Worm (Caenorhabditis elegans): ENCODE measurements around the gene ceh-99.

- TF ChIP-seq lin-13 (GFP tag; optimal IDR thresholded peaks at IDR 0.05) = no peak
- TF ChIP-seq C16A3.4 (tag; optimal IDR thresholded peaks at IDR 0.05) = no peak
- TF ChIP-seq mep-1 (tag; optimal IDR thresholded peaks at IDR 0.05) = no peak
- TF ChIP-seq alr-1 (tag; optimal IDR thresholded peaks at IDR 0.05; ENCODE audit: borderline replicate concordance) = no peak
- no peak for TF ChIP-seq unc-62 (GFP tag; optimal IDR thresholded peaks at IDR 0.05)
- TF ChIP-seq elt-3 (tag; optimal IDR thresholded peaks at IDR 0.05) = no peak
- no peak for TF ChIP-seq nhr-11 (tag; optimal IDR thresholded peaks at IDR 0.05)
- no peak for TF ChIP-seq nhr-77 (tag; optimal IDR thresholded peaks at IDR 0.05)
- no peak for TF ChIP-seq nhr-76 (tag; optimal IDR thresholded peaks at IDR 0.05)
- TF ChIP-seq fkh-10 (GFP tag; optimal IDR thresholded peaks at IDR 0.05) = no peak
- TF ChIP-seq snpc-4 (tag; optimal IDR thresholded peaks at IDR 0.05) = no peak
- no peak for TF ChIP-seq pqm-1 (tag; optimal IDR thresholded peaks at IDR 0.05)
- TF ChIP-seq nhr-28 (tag; optimal IDR thresholded peaks at IDR 0.05) = no peak
Observed at ce11 chrII:12573541-12573940, 53.8 kb downstream of the ceh-99 start, which contains the start of gene Y38E10A.2.

Measured in whole organism, L1 larva.